Fruit fly (Drosophila melanogaster) whole organism: Measurements from ENCODE around the gene Der-1.

Experiments used
- CG8478 ChIP-seq: fragments of >200 bp; optimal IDR thresholded peaks from 2 replicates; lab custom pipeline; 2018; ENCODE audit warnings: inconsistent platforms
- EcR ChIP-seq, 2 experiments: fragments of >200 bp; optimal IDR thresholded peaks; 2 replicates each; lab custom pipeline; 2017; ENCODE audit warnings: missing biosample characterization in 2 of 2, missing genetic modification characterization in 2 of 2, missing genetic modification reagents in 2 of 2
- psq ChIP-seq: fragments of >200 bp; optimal IDR thresholded peaks from 2 replicates; lab custom pipeline; 2017
- usp ChIP-seq: fragments of >200 bp; optimal IDR thresholded peaks from 2 replicates; lab custom pipeline; 2017; ENCODE audit warnings: missing biosample characterization, missing genetic modification characterization, mixed read lengths

- TF ChIP-seq EcR (GFP tag; optimal IDR thresholded peaks at IDR 0.05; lab: Kevin White, UChicago) (no peak), usp (GFP tag; lab: Kevin White, UChicago) (no peak), psq (lab: Kevin White, UChicago) (no peak), CG8478 (no peak)
Observed at dm6 chr2L:2006082-2006669, 32.4 kb downstream of the Der-1 start, which contains the start of gene CG33543.
